ENCODE assay signal across 1 fruit fly cellular context in genomic region chr3L:8449800-8450690, dm6.
TF ChIP-seq lines count a peak whose summit lies in the region.

Gug (plus strand) TSS chr3L:8449922.

TF ChIP-seq in whole organism, embryonic, 481 proteins besides CTCF, POLR2A, EP300 and RAD21 (continued from another document and continues in another):
- no peak for TF ChIP-seq CG16779 (GFP tag; IDR thresholded peaks at IDR 0.05; lab: Robert Waterston, UW)
- TF ChIP-seq exex (tag; optimal IDR thresholded peaks at IDR 0.05; lab: Kevin White, UChicago), result no peak
- TF ChIP-seq CG9932 (GFP tag; IDR thresholded peaks at IDR 0.05; lab: Robert Waterston, UW), result peak; percentile 12
- no peak for TF ChIP-seq stc (GFP tag; IDR thresholded peaks at IDR 0.05; lab: Robert Waterston, UW)
- TF ChIP-seq CG5180 (GFP tag; optimal IDR thresholded peaks at IDR 0.05; lab: Kevin White, UChicago), result peak; percentile 13
- no peak for TF ChIP-seq Mad (GFP tag; optimal IDR thresholded peaks at IDR 0.05; lab: Kevin White, UChicago)
- no peak for TF ChIP-seq CG10462 (GFP tag; optimal IDR thresholded peaks at IDR 0.05; lab: Kevin White, UChicago)
- TF ChIP-seq chinmo (GFP tag; IDR thresholded peaks at IDR 0.05; lab: Robert Waterston, UW; ENCODE audit: partially characterized antibody), result peak; percentile 94; the same call in 3 of the 4 replicates
- no peak for TF ChIP-seq Ada2b (GFP tag; IDR thresholded peaks at IDR 0.05; lab: Robert Waterston, UW)
- no peak for TF ChIP-seq crc (GFP tag; optimal IDR thresholded peaks at IDR 0.05; lab: Kevin White, UChicago)
- no peak for TF ChIP-seq Ssrp (tag; optimal IDR thresholded peaks at IDR 0.05; lab: Kevin White, UChicago)
- TF ChIP-seq Hand (GFP tag; optimal IDR thresholded peaks at IDR 0.05; lab: Kevin White, UChicago), result peak; percentile 2
- no peak for TF ChIP-seq tna (GFP tag; IDR thresholded peaks at IDR 0.05; lab: Robert Waterston, UW; ENCODE audit: partially characterized antibody)
- 0 out of 3 replicates have a peak, but pooled peaks have one; percentile 19 for TF ChIP-seq CG2199 (GFP tag; IDR thresholded peaks at IDR 0.05; lab: Robert Waterston, UW)
- no peak for TF ChIP-seq Nf-YA (GFP tag; IDR thresholded peaks at IDR 0.05; lab: Robert Waterston, UW)
- TF ChIP-seq CG11723 (GFP tag; optimal IDR thresholded peaks at IDR 0.05; lab: Kevin White, UChicago), result no peak
- TF ChIP-seq CG6765 (GFP tag; optimal IDR thresholded peaks at IDR 0.05; lab: Kevin White, UChicago), result no peak
- TF ChIP-seq mld (GFP tag; IDR thresholded peaks at IDR 0.05; lab: Robert Waterston, UW; ENCODE audit: partially characterized antibody), result no peak
- no peak for TF ChIP-seq NK7.1 (GFP tag; optimal IDR thresholded peaks at IDR 0.05; lab: Kevin White, UChicago)
- TF ChIP-seq vfl (GFP tag; optimal IDR thresholded peaks at IDR 0.05; lab: Kevin White, UChicago), result no peak
- peak; percentile 100 for TF ChIP-seq nom (GFP tag; optimal IDR thresholded peaks at IDR 0.05; lab: Kevin White, UChicago)
- no peak for TF ChIP-seq hth (optimal IDR thresholded peaks at IDR 0.05; lab: Kevin White, UChicago)
- no peak for TF ChIP-seq zen2 (GFP tag; IDR thresholded peaks at IDR 0.05; lab: Robert Waterston, UW; ENCODE audit: partially characterized antibody)
- no peak for TF ChIP-seq luna (GFP tag; optimal IDR thresholded peaks at IDR 0.05; lab: Kevin White, UChicago)
- TF ChIP-seq ato (GFP tag; IDR thresholded peaks at IDR 0.05; lab: Robert Waterston, UW; ENCODE audit: partially characterized antibody), result no peak
- TF ChIP-seq CG31388 (GFP tag; optimal IDR thresholded peaks at IDR 0.05; lab: Kevin White, UChicago), result no peak
- no peak for TF ChIP-seq Lpt (GFP tag; optimal IDR thresholded peaks at IDR 0.05; lab: Kevin White, UChicago)
- peak; percentile 59 for TF ChIP-seq Sin3A (optimal IDR thresholded peaks at IDR 0.05; lab: Kevin White, UChicago)
- TF ChIP-seq CG8388 (GFP tag; optimal IDR thresholded peaks at IDR 0.05; lab: Kevin White, UChicago), result no peak
- TF ChIP-seq slp2 (GFP tag; optimal IDR thresholded peaks at IDR 0.05; lab: Kevin White, UChicago), result no peak
- peak; percentile 90 for TF ChIP-seq pzg (GFP tag; optimal IDR thresholded peaks at IDR 0.05; lab: Kevin White, UChicago)
- no peak for TF ChIP-seq NC2α (GFP tag; optimal IDR thresholded peaks at IDR 0.05; lab: Kevin White, UChicago)
- TF ChIP-seq D (optimal IDR thresholded peaks at IDR 0.05; lab: Kevin White, UChicago), result peak; percentile 76
- no peak for TF ChIP-seq D (GFP tag; optimal IDR thresholded peaks at IDR 0.05; lab: Kevin White, UChicago)
- peak; percentile 98 for TF ChIP-seq sqz (GFP tag; optimal IDR thresholded peaks at IDR 0.05; lab: Kevin White, UChicago)
- no peak for TF ChIP-seq tin (GFP tag; optimal IDR thresholded peaks at IDR 0.05; lab: Kevin White, UChicago)
- no peak for TF ChIP-seq CG9437 (GFP tag; optimal IDR thresholded peaks at IDR 0.05; lab: Kevin White, UChicago)
- TF ChIP-seq fd96Cb (tag; optimal IDR thresholded peaks at IDR 0.05; lab: Kevin White, UChicago), result no peak
- peak; percentile 35 for TF ChIP-seq CG11504 (tag; optimal IDR thresholded peaks at IDR 0.05; lab: Kevin White, UChicago)
- TF ChIP-seq CG13624 (GFP tag; optimal IDR thresholded peaks at IDR 0.05; lab: Kevin White, UChicago), result peak; percentile 10
- peak; percentile 16 for TF ChIP-seq MBD-R2 (GFP tag; IDR thresholded peaks at IDR 0.05; lab: Robert Waterston, UW)
- TF ChIP-seq CG11456 (GFP tag; IDR thresholded peaks at IDR 0.05; lab: Robert Waterston, UW), result no peak
- peak; percentile 96 for TF ChIP-seq CG17385 (GFP tag; optimal IDR thresholded peaks at IDR 0.05; lab: Kevin White, UChicago)
- no peak for TF ChIP-seq dan (GFP tag; IDR thresholded peaks at IDR 0.05; lab: Robert Waterston, UW)
- TF ChIP-seq dmrt99B (tag; optimal IDR thresholded peaks at IDR 0.05; lab: Kevin White, UChicago), result no peak
- TF ChIP-seq CG33557 (GFP tag; optimal IDR thresholded peaks at IDR 0.05; lab: Kevin White, UChicago), result peak; percentile 34
- TF ChIP-seq br (optimal IDR thresholded peaks at IDR 0.05; lab: Kevin White, UChicago), result no peak
- TF ChIP-seq az2 (GFP tag; optimal IDR thresholded peaks at IDR 0.05; lab: Kevin White, UChicago), result no peak
- TF ChIP-seq fu2 (GFP tag; optimal IDR thresholded peaks at IDR 0.05; lab: Kevin White, UChicago), result no peak
- peak; percentile 6 for TF ChIP-seq CG34376 (GFP tag; optimal IDR thresholded peaks at IDR 0.05; lab: Kevin White, UChicago)
- TF ChIP-seq CrebB (tag; optimal IDR thresholded peaks at IDR 0.05; lab: Kevin White, UChicago), result no peak
- TF ChIP-seq Vsx1 (GFP tag; optimal IDR thresholded peaks at IDR 0.05; lab: Kevin White, UChicago), result peak; percentile 12
- TF ChIP-seq crol (GFP tag; IDR thresholded peaks at IDR 0.05; lab: Robert Waterston, UW), result 0 out of 2 replicates have a peak, but pooled peaks have one; percentile 6
- no peak for TF ChIP-seq CG3838 (GFP tag; optimal IDR thresholded peaks at IDR 0.05; lab: Kevin White, UChicago)
- no peak for TF ChIP-seq Dad (GFP tag; optimal IDR thresholded peaks at IDR 0.05; lab: Kevin White, UChicago)
- no peak for TF ChIP-seq CG10565 (GFP tag; optimal IDR thresholded peaks at IDR 0.05; lab: Kevin White, UChicago)
- TF ChIP-seq cg (GFP tag; optimal IDR thresholded peaks at IDR 0.05; lab: Kevin White, UChicago), result peak; percentile 99
- no peak for TF ChIP-seq mam (GFP tag; optimal IDR thresholded peaks at IDR 0.05; lab: Kevin White, UChicago)
- TF ChIP-seq zfh1 (GFP tag; IDR thresholded peaks at IDR 0.05; lab: Robert Waterston, UW), result no peak
- peak; percentile 45 for TF ChIP-seq pros (GFP tag; optimal IDR thresholded peaks at IDR 0.05; lab: Kevin White, UChicago)
- TF ChIP-seq ab (GFP tag; optimal IDR thresholded peaks at IDR 0.05; lab: Kevin White, UChicago), result no peak
- peak; percentile 78 for TF ChIP-seq Ets97D (GFP tag; optimal IDR thresholded peaks at IDR 0.05; lab: Kevin White, UChicago)
- TF ChIP-seq HmgD (GFP tag; optimal IDR thresholded peaks at IDR 0.05; lab: Kevin White, UChicago), result no peak
- no peak for TF ChIP-seq dm (GFP tag; optimal IDR thresholded peaks at IDR 0.05; lab: Kevin White, UChicago)
- no peak for TF ChIP-seq Meics (GFP tag; optimal IDR thresholded peaks at IDR 0.05; lab: Kevin White, UChicago)
- no peak for TF ChIP-seq CG15269 (tag; optimal IDR thresholded peaks at IDR 0.05; lab: Kevin White, UChicago)
- TF ChIP-seq Xrp1 (GFP tag; IDR thresholded peaks at IDR 0.05; lab: Robert Waterston, UW), result no peak
- TF ChIP-seq klu (GFP tag; IDR thresholded peaks at IDR 0.05; lab: Robert Waterston, UW), result no peak
- TF ChIP-seq CG2129 (GFP tag; IDR thresholded peaks at IDR 0.05; lab: Robert Waterston, UW; ENCODE audit: partially characterized antibody), result no peak
- no peak for TF ChIP-seq CG10543 (GFP tag; optimal IDR thresholded peaks at IDR 0.05; lab: Kevin White, UChicago)
- no peak for TF ChIP-seq Sry-δ (GFP tag; optimal IDR thresholded peaks at IDR 0.05; lab: Kevin White, UChicago)
- no peak for TF ChIP-seq schlank (tag; optimal IDR thresholded peaks at IDR 0.05; lab: Kevin White, UChicago)
- no peak for TF ChIP-seq Eip74EF (GFP tag; optimal IDR thresholded peaks at IDR 0.05; lab: Kevin White, UChicago)
- no peak for TF ChIP-seq Elba2 (GFP tag; optimal IDR thresholded peaks at IDR 0.05; lab: Kevin White, UChicago)
- TF ChIP-seq ap (GFP tag; IDR thresholded peaks at IDR 0.05; lab: Robert Waterston, UW), result no peak
- TF ChIP-seq nerfin-1 (tag; optimal IDR thresholded peaks at IDR 0.05; lab: Kevin White, UChicago), result peak; percentile 31
- TF ChIP-seq CG3065 (GFP tag; optimal IDR thresholded peaks at IDR 0.05; lab: Kevin White, UChicago), result no peak
- peak; percentile 31 for TF ChIP-seq sd (tag; optimal IDR thresholded peaks at IDR 0.05; lab: Kevin White, UChicago)
- no peak for TF ChIP-seq Sox100B (GFP tag; optimal IDR thresholded peaks at IDR 0.05; lab: Kevin White, UChicago)
- no peak for TF ChIP-seq psq (GFP tag; optimal IDR thresholded peaks at IDR 0.05; lab: Kevin White, UChicago)
- TF ChIP-seq grn (GFP tag; optimal IDR thresholded peaks at IDR 0.05; lab: Kevin White, UChicago), result no peak
- no peak for TF ChIP-seq CG7839 (tag; optimal IDR thresholded peaks at IDR 0.05; lab: Kevin White, UChicago)
- peak; percentile 59 for TF ChIP-seq CG7987 (GFP tag; optimal IDR thresholded peaks at IDR 0.05; lab: Kevin White, UChicago)
- TF ChIP-seq en (GFP tag; optimal IDR thresholded peaks at IDR 0.05; lab: Kevin White, UChicago), result no peak
- TF ChIP-seq ac (GFP tag; optimal IDR thresholded peaks at IDR 0.05; lab: Kevin White, UChicago), result no peak
- TF ChIP-seq CG8765 (GFP tag; IDR thresholded peaks at IDR 0.05; lab: Robert Waterston, UW), result no peak
- TF ChIP-seq CG6813 (GFP tag; optimal IDR thresholded peaks at IDR 0.05; lab: Kevin White, UChicago), result no peak
- no peak for TF ChIP-seq gce (GFP tag; IDR thresholded peaks at IDR 0.05; lab: Robert Waterston, UW)
- TF ChIP-seq dmrt11E (tag; optimal IDR thresholded peaks at IDR 0.05; lab: Kevin White, UChicago), result no peak
- TF ChIP-seq CG4730 (GFP tag; IDR thresholded peaks at IDR 0.05; lab: Robert Waterston, UW), result no peak
- TF ChIP-seq ash1 (GFP tag; optimal IDR thresholded peaks at IDR 0.05; lab: Kevin White, UChicago), result no peak
- no peak; the same call in 1 of the 2 replicates for TF ChIP-seq CG13287 (GFP tag; IDR thresholded peaks at IDR 0.05; lab: Robert Waterston, UW; ENCODE audit: partially characterized antibody)
- TF ChIP-seq ttk (GFP tag; IDR thresholded peaks at IDR 0.05; lab: Robert Waterston, UW), result no peak
- TF ChIP-seq caup (GFP tag; optimal IDR thresholded peaks at IDR 0.05; lab: Kevin White, UChicago; ENCODE audit: severe bottlenecking), result no peak
- no peak for TF ChIP-seq CG4404 (GFP tag; IDR thresholded peaks at IDR 0.05; lab: Robert Waterston, UW)
- TF ChIP-seq CG17361 (GFP tag; IDR thresholded peaks at IDR 0.05; lab: Robert Waterston, UW), result no peak
- TF ChIP-seq Sox102F (GFP tag; optimal IDR thresholded peaks at IDR 0.05; lab: Kevin White, UChicago), result no peak
- no peak for TF ChIP-seq CG16863 (GFP tag; optimal IDR thresholded peaks at IDR 0.05; lab: Kevin White, UChicago)
- peak; percentile 98 for TF ChIP-seq phol (tag; optimal IDR thresholded peaks at IDR 0.05; lab: Kevin White, UChicago)
- peak; percentile 0 for TF ChIP-seq trem (tag; optimal IDR thresholded peaks at IDR 0.05; lab: Kevin White, UChicago)
- no peak for TF ChIP-seq Side (GFP tag; optimal IDR thresholded peaks at IDR 0.05; lab: Kevin White, UChicago)
- no peak for TF ChIP-seq CG8281 (tag; optimal IDR thresholded peaks at IDR 0.05; lab: Kevin White, UChicago)
- TF ChIP-seq trh (GFP tag; optimal IDR thresholded peaks at IDR 0.05; lab: Kevin White, UChicago), result no peak
- TF ChIP-seq Bteb2 (GFP tag; optimal IDR thresholded peaks at IDR 0.05; lab: Kevin White, UChicago), result no peak
- TF ChIP-seq jumu (GFP tag; optimal IDR thresholded peaks at IDR 0.05; lab: Kevin White, UChicago), result no peak
- TF ChIP-seq CHES-1-like (GFP tag; optimal IDR thresholded peaks at IDR 0.05; lab: Kevin White, UChicago), result no peak
- TF ChIP-seq so (GFP tag; IDR thresholded peaks at IDR 0.05; lab: Robert Waterston, UW), result no peak
- no peak for TF ChIP-seq CG15601 (tag; optimal IDR thresholded peaks at IDR 0.05; lab: Kevin White, UChicago)
- no peak for TF ChIP-seq CG1602 (GFP tag; optimal IDR thresholded peaks at IDR 0.05; lab: Kevin White, UChicago)
- 0 out of 2 replicates have a peak, but pooled peaks have one; percentile 40 for TF ChIP-seq ara (GFP tag; IDR thresholded peaks at IDR 0.05; lab: Robert Waterston, UW)
- TF ChIP-seq CG5245 (GFP tag; optimal IDR thresholded peaks at IDR 0.05; lab: Kevin White, UChicago), result no peak
- peak; percentile 57; the same call in 1 of the 3 replicates for TF ChIP-seq ken (GFP tag; IDR thresholded peaks at IDR 0.05; lab: Robert Waterston, UW)
- no peak for TF ChIP-seq CG12155 (GFP tag; optimal IDR thresholded peaks at IDR 0.05; lab: Kevin White, UChicago)
- TF ChIP-seq usp (GFP tag; optimal IDR thresholded peaks at IDR 0.05; lab: Kevin White, UChicago), result no peak
- TF ChIP-seq CG14667 (GFP tag; IDR thresholded peaks at IDR 0.05; lab: Robert Waterston, UW), result no peak
- no peak for TF ChIP-seq CG1792 (GFP tag; optimal IDR thresholded peaks at IDR 0.05; lab: Kevin White, UChicago)
- peak; percentile 42; the same call in 1 of the 2 replicates for TF ChIP-seq CG9215 (GFP tag; IDR thresholded peaks at IDR 0.05; lab: Robert Waterston, UW)
- TF ChIP-seq CG1647 (GFP tag; optimal IDR thresholded peaks at IDR 0.05; lab: Kevin White, UChicago), result peak; percentile 38
- no peak for TF ChIP-seq H2.0 (GFP tag; IDR thresholded peaks at IDR 0.05; lab: Robert Waterston, UW)
- no peak for TF ChIP-seq B-H2 (GFP tag; optimal IDR thresholded peaks at IDR 0.05; lab: Kevin White, UChicago)
- peak; percentile 53 for TF ChIP-seq Aef1 (GFP tag; IDR thresholded peaks at IDR 0.05; lab: Robert Waterston, UW)
- TF ChIP-seq run (tag; optimal IDR thresholded peaks at IDR 0.05; lab: Kevin White, UChicago), result no peak
- TF ChIP-seq otp (GFP tag; IDR thresholded peaks at IDR 0.05; lab: Robert Waterston, UW), result no peak
- TF ChIP-seq tap (tag; optimal IDR thresholded peaks at IDR 0.05; lab: Kevin White, UChicago), result no peak
- no peak for TF ChIP-seq CG7786 (GFP tag; optimal IDR thresholded peaks at IDR 0.05; lab: Kevin White, UChicago)
- no peak for TF ChIP-seq hb (GFP tag; IDR thresholded peaks at IDR 0.05; lab: Robert Waterston, UW; ENCODE audit: partially characterized antibody)
- no peak for TF ChIP-seq CG14860 (GFP tag; IDR thresholded peaks at IDR 0.05; lab: Robert Waterston, UW; ENCODE audit: partially characterized antibody)
- no peak for TF ChIP-seq CG4820 (GFP tag; optimal IDR thresholded peaks at IDR 0.05; lab: Kevin White, UChicago)
- no peak for TF ChIP-seq H15 (GFP tag; IDR thresholded peaks at IDR 0.05; lab: Robert Waterston, UW)
- TF ChIP-seq Camta (GFP tag; optimal IDR thresholded peaks at IDR 0.05; lab: Kevin White, UChicago), result no peak
- TF ChIP-seq Poxn (GFP tag; IDR thresholded peaks at IDR 0.05; lab: Robert Waterston, UW), result no peak
- TF ChIP-seq Rx (GFP tag; IDR thresholded peaks at IDR 0.05; lab: Robert Waterston, UW), result no peak
- peak; percentile 38 for TF ChIP-seq CG15514 (GFP tag; optimal IDR thresholded peaks at IDR 0.05; lab: Kevin White, UChicago)
- no peak for TF ChIP-seq CG10209 (GFP tag; optimal IDR thresholded peaks at IDR 0.05; lab: Kevin White, UChicago)
- TF ChIP-seq Nf-YC (tag; optimal IDR thresholded peaks at IDR 0.05; lab: Kevin White, UChicago), result peak; percentile 36
- peak; percentile 86 for TF ChIP-seq YL-1 (GFP tag; optimal IDR thresholded peaks at IDR 0.05; lab: Kevin White, UChicago)
- TF ChIP-seq B-H1 (GFP tag; IDR thresholded peaks at IDR 0.05; lab: Robert Waterston, UW), result no peak
- TF ChIP-seq CG18619 (GFP tag; optimal IDR thresholded peaks at IDR 0.05; lab: Kevin White, UChicago), result no peak
